Worm (Caenorhabditis elegans): ENCODE data around the gene B0554.7.

Gene B0554.7

ce11 chrV:467507-467906 is 26.7 kb upstream of the B0554.7 start:
- TF ChIP-seq eyg-1 (tag; optimal IDR thresholded peaks at IDR 0.05) (no peak), lin-11 (tag; optimal IDR thresholded peaks at IDR 0.05) (no peak), pat-9 (tag; optimal IDR thresholded peaks at IDR 0.05) (no peak), ceh-19 (GFP tag; optimal IDR thresholded peaks at IDR 0.05) (no peak), T23F11.4 (GFP tag; optimal IDR thresholded peaks at IDR 0.05) (no peak), nhr-11 (tag; optimal IDR thresholded peaks at IDR 0.05) (no peak), unc-86 (tag; optimal IDR thresholded peaks at IDR 0.05) (no peak), ceh-14 (tag; optimal IDR thresholded peaks at IDR 0.05) (no peak), ets-4 (tag; optimal IDR thresholded peaks at IDR 0.05) (no peak), unc-3 (GFP tag; conservative IDR thresholded peaks at IDR 0.05) (no peak), unc-3 (tag; optimal IDR thresholded peaks at IDR 0.05) (no peak), ttx-3 (tag; optimal IDR thresholded peaks at IDR 0.05) (no peak), K09A11.1 (tag; optimal IDR thresholded peaks at IDR 0.05; ENCODE audit: insufficient read depth) (no peak)

DNA sequence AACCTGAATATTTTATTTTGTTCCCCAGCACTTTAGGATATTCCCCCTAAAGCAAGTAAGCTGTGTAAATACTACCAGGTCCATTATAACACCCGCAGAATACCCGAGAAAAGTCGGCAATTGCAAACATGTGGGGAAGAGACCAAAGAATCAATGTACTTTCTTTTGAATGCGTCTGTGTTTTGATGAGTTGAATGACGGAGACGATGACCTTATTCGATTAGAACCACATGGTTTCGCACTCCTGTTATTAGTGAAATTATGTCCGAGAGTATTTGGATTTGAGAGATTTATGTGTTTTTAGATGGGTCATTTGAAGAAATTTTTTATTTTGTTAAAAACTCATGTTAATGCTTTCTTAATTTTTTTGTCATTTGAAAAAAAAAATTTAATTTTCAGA is 24.5 kb upstream of the B0554.7 start:
- no peak for TF ChIP-seq lin-11 (tag; optimal IDR thresholded peaks at IDR 0.05)
- TF ChIP-seq sox-2 (GFP tag; IDR thresholded peaks at IDR 0.05): no peak
- no peak for TF ChIP-seq ceh-18 (tag; optimal IDR thresholded peaks at IDR 0.05)
- TF ChIP-seq ceh-45 (GFP tag; IDR thresholded peaks at IDR 0.05): no peak

DNA sequence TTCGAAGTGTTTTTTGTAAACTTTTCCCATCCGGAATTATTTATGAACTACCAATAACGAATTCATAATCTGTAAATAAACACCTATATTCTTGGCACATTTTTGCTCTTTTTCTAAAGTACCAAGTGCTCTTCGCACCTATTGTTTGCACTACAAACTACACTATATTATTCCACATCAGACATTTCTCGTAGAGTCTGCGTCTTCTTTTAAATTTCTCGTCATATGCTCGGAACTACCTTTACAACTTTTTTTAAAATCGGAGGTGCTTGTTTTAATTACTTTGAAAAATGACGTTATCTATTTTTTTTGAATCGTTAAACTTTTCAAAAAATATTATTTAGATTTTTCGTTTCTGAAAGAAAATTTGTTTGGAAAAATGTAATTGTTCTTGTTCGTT is 24.0 kb upstream of the B0554.7 start, which contains the start of gene nhr-201:
Gene nhr-201 (plus strand): TSS at position 29 of the 400 bp plus-strand sequence.
- no peak for TF ChIP-seq F13H6.1 (tag; optimal IDR thresholded peaks at IDR 0.05)
- no peak for TF ChIP-seq fkh-6 (tag; optimal IDR thresholded peaks at IDR 0.05)
- TF ChIP-seq tbx-7 (tag; optimal IDR thresholded peaks at IDR 0.05): no peak
- TF ChIP-seq pag-3 (tag; optimal IDR thresholded peaks at IDR 0.05; ENCODE audit: borderline replicate concordance): no peak
- no peak for TF ChIP-seq elt-2 (tag; optimal IDR thresholded peaks at IDR 0.05)
- no peak for TF ChIP-seq K09A11.1 (tag; optimal IDR thresholded peaks at IDR 0.05; ENCODE audit: insufficient read depth)
- TF ChIP-seq rnt-1 (tag; optimal IDR thresholded peaks at IDR 0.05): no peak
- TF ChIP-seq gmeb-2 (tag; optimal IDR thresholded peaks at IDR 0.05): no peak

ce11 chrV:462263-462662 is 21.4 kb upstream of the B0554.7 start, which contains the start of gene nhr-202:
Gene nhr-202 (plus strand): TSS chrV:462588.
- no peak for TF ChIP-seq ahr-1 (tag; optimal IDR thresholded peaks at IDR 0.05)
- TF ChIP-seq sox-2 (GFP tag; IDR thresholded peaks at IDR 0.05): no peak
- no peak for TF ChIP-seq pat-9 (tag; optimal IDR thresholded peaks at IDR 0.05)
- TF ChIP-seq ceh-30 (tag; optimal IDR thresholded peaks at IDR 0.05): no peak
- no peak for TF ChIP-seq ttx-3 (tag; optimal IDR thresholded peaks at IDR 0.05)
- no peak for TF ChIP-seq madf-2 (tag; optimal IDR thresholded peaks at IDR 0.05)
- TF ChIP-seq unc-55 (GFP tag; optimal IDR thresholded peaks at IDR 0.05): no peak
- no peak for TF ChIP-seq Y22D7AL.16 (tag; optimal IDR thresholded peaks at IDR 0.05)
- no peak for TF ChIP-seq ceh-48 (tag; optimal IDR thresholded peaks at IDR 0.05)
- no peak for TF ChIP-seq ref-2 (tag; optimal IDR thresholded peaks at IDR 0.05)
- TF ChIP-seq unc-3 (GFP tag; conservative IDR thresholded peaks at IDR 0.05): no peak
- TF ChIP-seq unc-3 (tag; optimal IDR thresholded peaks at IDR 0.05): no peak
- TF ChIP-seq dmd-4 (tag; optimal IDR thresholded peaks at IDR 0.05; ENCODE audit: borderline replicate concordance): no peak
- no peak for TF ChIP-seq ama-1 (optimal IDR thresholded peaks at IDR 0.05)

DNA sequence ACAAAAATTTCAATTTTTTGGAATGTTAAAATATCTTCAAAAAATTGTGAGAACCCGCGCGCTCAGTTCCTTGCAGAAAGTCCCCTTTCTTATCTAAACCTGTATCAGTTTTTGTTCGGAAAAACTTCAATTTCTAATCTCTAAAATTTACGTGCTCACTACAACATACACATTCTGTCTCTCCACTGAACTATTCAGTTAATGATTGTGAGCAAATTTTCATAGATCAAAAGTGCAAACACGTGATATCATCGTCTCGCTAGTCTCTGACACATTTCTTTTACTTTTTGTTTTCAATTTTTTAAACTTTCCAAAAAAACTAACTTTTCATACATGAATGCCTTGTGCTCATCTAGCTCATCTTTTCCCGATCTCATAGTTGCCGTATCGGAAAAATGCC is 18.6 kb upstream of the B0554.7 start, which contains the start of gene nhr-203:
Gene nhr-203 (plus strand): TSS at position 332 of the 400 bp plus-strand sequence.
- TF ChIP-seq ttx-3 (tag; optimal IDR thresholded peaks at IDR 0.05) (no peak), elt-2 (tag; optimal IDR thresholded peaks at IDR 0.05) (peak; percentile 26), dmd-4 (tag; optimal IDR thresholded peaks at IDR 0.05; ENCODE audit: borderline replicate concordance) (no peak)

DNA sequence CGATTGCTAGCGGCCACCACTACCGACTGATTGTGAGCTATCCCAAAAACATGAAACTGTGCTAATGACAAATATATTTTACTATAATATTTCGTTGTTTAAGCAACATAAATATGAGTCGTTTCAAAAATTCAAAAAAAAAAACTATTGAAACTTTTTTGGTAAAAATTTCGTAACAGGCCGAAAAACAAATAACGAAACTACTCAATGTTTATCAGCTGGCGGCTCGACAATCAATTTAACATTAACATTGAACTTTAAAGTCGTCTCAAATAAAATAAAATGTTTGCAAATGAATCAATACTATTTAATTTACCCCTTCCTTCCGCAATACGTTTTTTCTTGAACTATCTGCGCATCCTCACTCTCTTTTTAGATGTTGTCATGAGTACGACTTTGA is 17.0 kb upstream of the B0554.7 start:
- TF ChIP-seq sox-4 (tag; optimal IDR thresholded peaks at IDR 0.05) (no peak), hlh-30 (tag; optimal IDR thresholded peaks at IDR 0.05; ENCODE audit: insufficient read depth) (no peak), nhr-11 (tag; optimal IDR thresholded peaks at IDR 0.05) (no peak), tbx-2 (tag; optimal IDR thresholded peaks at IDR 0.05) (no peak), sdc-2 (tag; optimal IDR thresholded peaks at IDR 0.05) (no peak), ztf-16 (tag; optimal IDR thresholded peaks at IDR 0.05) (no peak), ets-4 (tag; optimal IDR thresholded peaks at IDR 0.05) (no peak), unc-86 (tag; optimal IDR thresholded peaks at IDR 0.05) (no peak), ttx-3 (tag; optimal IDR thresholded peaks at IDR 0.05) (no peak), T23F11.4 (GFP tag; optimal IDR thresholded peaks at IDR 0.05) (no peak), ceh-31 (tag; optimal IDR thresholded peaks at IDR 0.05) (no peak), che-1 (tag; optimal IDR thresholded peaks at IDR 0.05) (no peak), lin-11 (tag; optimal IDR thresholded peaks at IDR 0.05) (no peak), unc-42 (tag; optimal IDR thresholded peaks at IDR 0.05) (no peak), ceh-9 (tag; optimal IDR thresholded peaks at IDR 0.05) (no peak), ceh-48 (tag; optimal IDR thresholded peaks at IDR 0.05) (no peak)
